Worm (Caenorhabditis elegans) whole organism, L4/young adult: ENCODE results near the gene sma-1.

ENCODE experiments used
- W03F9.2 ChIP-seq: fragments of 150-350 bp; optimal IDR thresholded peaks from 2 replicates; lab custom pipeline; 2014; ENCODE audit warnings: missing biosample characterization, missing genetic modification characterization
- dao-5 ChIP-seq: sonication (generic microtip); optimal IDR thresholded peaks from 2 replicates; lab custom pipeline; 2016; ENCODE audit warnings: missing genotype, missing genetic modification characterization, moderate library complexity, missing compliant biosample characterization
- him-1 ChIP-seq: sonication (generic microtip); optimal IDR thresholded peaks from 2 replicates; lab custom pipeline; 2016; ENCODE audit warnings: missing genotype, missing genetic modification reagents, missing genetic modification characterization, missing compliant biosample characterization

- TF ChIP-seq him-1 (tag; lab: Kevin White, UChicago) (no peak), dao-5 (no peak), W03F9.2 (tag; lab: Kevin White, UChicago) (no peak)
These were observed 61.0 kb downstream of the sma-1 start for ce11 chrV:11960084-11960830.
